Worm (Caenorhabditis elegans): Measurements from ENCODE around the gene cct-6.

- TF ChIP-seq pqm-1 (tag; optimal IDR thresholded peaks at IDR 0.05), result no peak
- TF ChIP-seq D1046.2 (GFP tag; IDR thresholded peaks at IDR 0.05), result no peak
- no peak for TF ChIP-seq daf-12 (tag; optimal IDR thresholded peaks at IDR 0.05)
- no peak for TF ChIP-seq ceh-28 (tag; optimal IDR thresholded peaks at IDR 0.05)
- no peak for TF ChIP-seq unc-62 (GFP tag; optimal IDR thresholded peaks at IDR 0.05 in 1 of 2)
- TF ChIP-seq unc-62 (tag; optimal IDR thresholded peaks at IDR 0.05), result no peak
- TF ChIP-seq ces-1 (GFP tag; optimal IDR thresholded peaks at IDR 0.05), result no peak
Observed at ce11 chrIII:5806720-5807119, 48.8 kb downstream of the cct-6 start, which contains the start of gene R12B2.2.

All from whole organism, L4 larva.